Worm (Caenorhabditis elegans) whole organism, late embryonic: Measurements from ENCODE around the gene mltn-11.

Source experiments
- F13H6.1 ChIP-seq: sonication (generic microtip); optimal IDR thresholded peaks from 2 replicates; lab custom pipeline; 2016; ENCODE audit warnings: missing genetic modification characterization, missing compliant biosample characterization
- K09A11.1 ChIP-seq: sonication (generic microtip); optimal IDR thresholded peaks from 2 replicates; lab custom pipeline; 2017; ENCODE audit warnings: antibody characterized with exemption, mild to moderate bottlenecking, missing genetic modification characterization, missing compliant biosample characterization; ENCODE audit not compliant: insufficient read depth
- T23F11.4 ChIP-seq: fragments of 200-800 bp; sonication (Bioruptor generic); optimal IDR thresholded peaks from 2 replicates; lab custom pipeline; 2018; ENCODE audit warnings: mild to moderate bottlenecking, missing genetic modification characterization, missing compliant biosample characterization
- Y22D7AL.16 ChIP-seq: sonication (generic microtip); optimal IDR thresholded peaks from 2 replicates; lab custom pipeline; 2016; ENCODE audit warnings: missing genetic modification characterization, missing compliant biosample characterization
- ahr-1 ChIP-seq: sonication (generic microtip); optimal IDR thresholded peaks from 2 replicates; lab custom pipeline; 2016; ENCODE audit warnings: missing genetic modification characterization, missing compliant biosample characterization
- ama-1 ChIP-seq: fragments of 150-350 bp; optimal IDR thresholded peaks from 2 replicates; lab custom pipeline; 2014
- ceh-18 ChIP-seq: sonication (generic microtip); optimal IDR thresholded peaks from 2 replicates; lab custom pipeline; 2016; ENCODE audit warnings: missing genetic modification characterization, missing compliant biosample characterization
- ceh-22 ChIP-seq: sonication (generic microtip); optimal IDR thresholded peaks from 2 replicates; lab custom pipeline; 2017; ENCODE audit warnings: missing biosample characterization, missing genetic modification characterization
- ceh-30 ChIP-seq: fragments of 150-350 bp; optimal IDR thresholded peaks from 2 replicates; lab custom pipeline; 2014; ENCODE audit warnings: missing biosample characterization, missing genetic modification characterization
- ceh-31 ChIP-seq: sonication (generic microtip); optimal IDR thresholded peaks from 2 replicates; lab custom pipeline; 2016; ENCODE audit warnings: missing genetic modification characterization, missing compliant biosample characterization
- ceh-34 ChIP-seq: sonication (generic microtip); optimal IDR thresholded peaks from 2 replicates; lab custom pipeline; 2016; ENCODE audit warnings: mild to moderate bottlenecking, missing genetic modification characterization, missing compliant biosample characterization
- ceh-45 ChIP-seq: fragments of 200-800 bp; sonication (Bioruptor generic); IDR thresholded peaks from 2 replicates; pipeline ENCODE4 v1.3.6; 2022; ENCODE audit warnings: missing genetic modification reagents, missing genetic modification characterization, missing compliant biosample characterization
- ceh-6 ChIP-seq: fragments of 200-800 bp; sonication (Bioruptor generic); optimal IDR thresholded peaks from 2 replicates; lab custom pipeline; 2018; ENCODE audit warnings: mild to moderate bottlenecking, missing genetic modification characterization, missing compliant biosample characterization
- ceh-9 ChIP-seq: sonication (generic microtip); optimal IDR thresholded peaks from 2 replicates; lab custom pipeline; 2016; ENCODE audit warnings: mild to moderate bottlenecking, missing genetic modification characterization, inconsistent platforms, missing compliant biosample characterization
- che-1 ChIP-seq: sonication (generic microtip); optimal IDR thresholded peaks from 2 replicates; lab custom pipeline; 2016; ENCODE audit warnings: mild to moderate bottlenecking, missing genetic modification characterization, missing compliant biosample characterization
- dmd-4 ChIP-seq: sonication (generic microtip); optimal IDR thresholded peaks from 2 replicates; lab custom pipeline; 2016; ENCODE audit warnings: borderline replicate concordance, missing genetic modification characterization, missing compliant biosample characterization
- dve-1 ChIP-seq: sonication (generic microtip); optimal IDR thresholded peaks from 2 replicates; lab custom pipeline; 2017; ENCODE audit warnings: antibody characterized with exemption, mild to moderate bottlenecking, missing genetic modification characterization, missing compliant biosample characterization
- elt-2 ChIP-seq: sonication (generic microtip); optimal IDR thresholded peaks from 2 replicates; lab custom pipeline; 2016; ENCODE audit warnings: missing genetic modification reagents, missing genetic modification characterization, missing compliant biosample characterization
- elt-4 ChIP-seq: sonication (generic microtip); optimal IDR thresholded peaks from 2 replicates; lab custom pipeline; 2016; ENCODE audit warnings: missing genetic modification characterization, missing compliant biosample characterization
- hlh-13 ChIP-seq: fragments of 200-800 bp; sonication (Bioruptor generic); optimal IDR thresholded peaks from 2 replicates; lab custom pipeline; 2018; ENCODE audit warnings: mild to moderate bottlenecking, missing genetic modification characterization, missing compliant biosample characterization
- hlh-30 ChIP-seq: sonication (generic microtip); optimal IDR thresholded peaks from 2 replicates; lab custom pipeline; 2017; ENCODE audit warnings: antibody characterized with exemption, missing genetic modification characterization, missing compliant biosample characterization; ENCODE audit not compliant: insufficient read depth
- hlh-8 ChIP-seq: sonication (generic microtip); optimal IDR thresholded peaks from 2 replicates; lab custom pipeline; 2016; ENCODE audit warnings: missing genotype, missing genetic modification characterization, missing compliant biosample characterization
- lim-6 ChIP-seq: sonication (generic microtip); optimal IDR thresholded peaks from 2 replicates; lab custom pipeline; 2016; ENCODE audit warnings: missing genetic modification characterization, missing compliant biosample characterization
- lin-11 ChIP-seq: fragments of 200-800 bp; sonication (Bioruptor generic); optimal IDR thresholded peaks from 2 replicates; lab custom pipeline; 2018; ENCODE audit warnings: mild to moderate bottlenecking, missing genetic modification characterization, missing compliant biosample characterization
- madf-2 ChIP-seq: sonication (generic microtip); optimal IDR thresholded peaks from 2 replicates; lab custom pipeline; 2017; ENCODE audit warnings: missing genetic modification characterization, missing compliant biosample characterization
- nhr-232 ChIP-seq: sonication (generic microtip); optimal IDR thresholded peaks from 2 replicates; lab custom pipeline; 2016; ENCODE audit warnings: missing genetic modification characterization, missing compliant biosample characterization
- pag-3 ChIP-seq: sonication (generic microtip); optimal IDR thresholded peaks from 2 replicates; lab custom pipeline; 2016; ENCODE audit warnings: missing compliant biosample characterization, missing genetic modification characterization, borderline replicate concordance
- pros-1 ChIP-seq: fragments of 150-350 bp; optimal IDR thresholded peaks from 2 replicates; lab custom pipeline; 2014; ENCODE audit warnings: missing biosample characterization, missing genetic modification reagents, missing genetic modification characterization
- sdc-2 ChIP-seq: sonication (generic microtip); optimal IDR thresholded peaks from 2 replicates; lab custom pipeline; 2016; ENCODE audit warnings: missing genotype, missing genetic modification characterization, missing compliant biosample characterization
- sox-4 ChIP-seq: sonication (generic microtip); optimal IDR thresholded peaks from 2 replicates; lab custom pipeline; 2017; ENCODE audit warnings: mild to moderate bottlenecking, missing genetic modification characterization, inconsistent platforms, missing compliant biosample characterization
- tbx-7 ChIP-seq: sonication (generic microtip); optimal IDR thresholded peaks from 2 replicates; lab custom pipeline; 2016; ENCODE audit warnings: missing genotype, missing genetic modification characterization, missing compliant biosample characterization
- unc-55 ChIP-seq: sonication (generic microtip); optimal IDR thresholded peaks from 2 replicates; lab custom pipeline; 2017; ENCODE audit warnings: missing biosample characterization, missing genetic modification reagents, missing genetic modification characterization
- zip-5 ChIP-seq: sonication (generic microtip); optimal IDR thresholded peaks from 2 replicates; lab custom pipeline; 2016; ENCODE audit warnings: missing genetic modification characterization, missing compliant biosample characterization

Gene mltn-11

ce11 chrV:16592947-16593791, 42.8 kb upstream of the mltn-11 start:
- TF ChIP-seq elt-2 (tag; lab: Kevin White, UChicago) (peak; percentile 81), K09A11.1 (tag; lab: Kevin White, UChicago) (no peak), dve-1 (tag; lab: Kevin White, UChicago) (peak; percentile 85), hlh-13 (GFP tag; lab: Kevin White, UChicago) (peak; percentile 4)
- TF ChIP-seq, all 69 proteins: peak for 3

ce11 chrV:16593792-16594059, 42.3 kb upstream of the mltn-11 start:
- no peak for TF ChIP-seq ceh-22 (tag; lab: Kevin White, UChicago)
- TF ChIP-seq sdc-2 (tag; lab: Kevin White, UChicago), result no peak
- peak; percentile 20 for TF ChIP-seq elt-4 (tag; lab: Kevin White, UChicago)
- no peak for TF ChIP-seq F13H6.1 (tag; lab: Kevin White, UChicago)
- TF ChIP-seq nhr-232 (tag; lab: Kevin White, UChicago), result no peak
- TF ChIP-seq dmd-4, result no peak
- no peak for TF ChIP-seq T23F11.4 (GFP tag; lab: Kevin White, UChicago)
- TF ChIP-seq, all 69 proteins: peak for 1

ce11 chrV:16594514-16594913, 41.5 kb upstream of the mltn-11 start:
- TF ChIP-seq che-1 (no peak), pros-1 (tag; lab: Kevin White, UChicago) (no peak), zip-5 (tag; lab: Kevin White, UChicago) (no peak), ahr-1 (tag; lab: Kevin White, UChicago) (no peak), pag-3 (tag; lab: Kevin White, UChicago) (no peak), dmd-4 (no peak), tbx-7 (tag; lab: Kevin White, UChicago) (no peak), ceh-34 (no peak), ceh-30 (tag; lab: Kevin White, UChicago) (no peak), hlh-8 (tag; lab: Kevin White, UChicago) (no peak), madf-2 (tag; lab: Kevin White, UChicago) (no peak), ceh-31 (no peak), ceh-18 (tag; lab: Kevin White, UChicago) (no peak), lim-6 (tag; lab: Kevin White, UChicago) (no peak), ceh-9 (no peak), F13H6.1 (tag; lab: Kevin White, UChicago) (no peak), ama-1 (lab: Kevin White, UChicago) (no peak), hlh-13 (GFP tag; lab: Kevin White, UChicago) (no peak), hlh-30 (tag; lab: Kevin White, UChicago) (no peak), ceh-45 (GFP tag; lab: Robert Waterston, UW) (no peak)

- TF ChIP-seq elt-2 (tag; lab: Kevin White, UChicago) (peak; percentile 82), sox-4 (tag; lab: Kevin White, UChicago) (no peak), ceh-6 (GFP tag; lab: Kevin White, UChicago) (no peak), lin-11 (no peak)
Measured at ce11 chrV:16595140-16595791, 40.7 kb upstream of the mltn-11 start, which contains the start of gene cpl-1. cpl-1 (minus strand) TSS chrV:16595346.

ce11 chrV:16596102-16596501, 39.9 kb upstream of the mltn-11 start:
- TF ChIP-seq ama-1 (lab: Kevin White, UChicago) (no peak), elt-2 (tag; lab: Kevin White, UChicago) (peak; percentile 50), unc-55 (GFP tag; lab: Kevin White, UChicago) (no peak), Y22D7AL.16 (tag; lab: Kevin White, UChicago) (no peak)
